Fruit fly (Drosophila melanogaster) whole organism, embryonic: ENCODE results near the gene sws.
A peak's percentile ranks its signal among the peaks of the same experiment; 100 is the strongest.

ENCODE experiments used
- CG11247 ChIP-seq: fragments of 200-800 bp; sonication (Bioruptor generic); IDR thresholded peaks from 2 replicates; pipeline ENCODE4 v1.3.6; 2022; ENCODE audit warnings: missing biosample characterization, missing genetic modification characterization
- CG13424 ChIP-seq: fragments of 200-800 bp; sonication (Bioruptor generic); optimal IDR thresholded peaks from 2 replicates; lab custom pipeline; 2019; ENCODE audit warnings: missing biosample characterization, mild to moderate bottlenecking, missing genetic modification characterization, moderate library complexity
- CG14667 ChIP-seq: fragments of 200-800 bp; sonication (Bioruptor generic); IDR thresholded peaks from 2 replicates; pipeline ENCODE4 v1.3.6; 2022; ENCODE audit warnings: missing biosample characterization, missing genetic modification characterization
- CG17328 ChIP-seq: fragments of 200-800 bp; sonication (Bioruptor generic); IDR thresholded peaks from 2 replicates; pipeline ENCODE4 v1.3.6; 2022; ENCODE audit warnings: missing biosample characterization, missing genetic modification characterization
- CG17612 ChIP-seq: fragments of 200-800 bp; sonication (Bioruptor generic); IDR thresholded peaks from 2 replicates; pipeline ENCODE4 v1.3.6; 2022; ENCODE audit warnings: missing biosample characterization, missing genetic modification characterization
- CG17829 ChIP-seq: fragments of 200-800 bp; optimal IDR thresholded peaks from 2 replicates; lab custom pipeline; 2019; ENCODE audit warnings: missing biosample characterization, mild to moderate bottlenecking, missing genetic modification characterization, moderate library complexity
- CG3065 ChIP-seq: fragments of 200-800 bp; sonication (Bioruptor generic); optimal IDR thresholded peaks from 2 replicates; lab custom pipeline; 2016; ENCODE audit warnings: missing biosample characterization, missing genetic modification characterization
- CG3838 ChIP-seq: fragments of 200-800 bp; sonication (Bioruptor generic); optimal IDR thresholded peaks from 3 replicates; lab custom pipeline; 2016; ENCODE audit warnings: missing biosample characterization, missing genetic modification characterization
- CG43689 ChIP-seq: fragments of 200-800 bp; sonication (Bioruptor generic); IDR thresholded peaks from 2 replicates; pipeline ENCODE4 v1.3.6; 2022; ENCODE audit warnings: missing biosample characterization, missing genetic modification characterization
- CG5245 ChIP-seq: fragments of 200-800 bp; sonication (Bioruptor generic); optimal IDR thresholded peaks from 3 replicates; lab custom pipeline; 2016; ENCODE audit warnings: missing biosample characterization, missing genetic modification characterization
- CTCF ChIP-seq: fragments of 200-800 bp; sonication (Bioruptor generic); optimal IDR thresholded peaks from 2 replicates; lab custom pipeline; 2017; ENCODE audit warnings: missing biosample characterization, mild to moderate bottlenecking, missing genetic modification characterization, moderate library complexity
- Doc3 ChIP-seq: fragments of 200-800 bp; sonication (Bioruptor generic); IDR thresholded peaks from 3 replicates; pipeline ENCODE4 v1.3.6; 2022; ENCODE audit warnings: missing biosample characterization, missing genetic modification characterization; ENCODE audit not compliant: partially characterized antibody
- Dp ChIP-seq: fragments of 200-800 bp; sonication (Bioruptor generic); optimal IDR thresholded peaks from 2 replicates; lab custom pipeline; 2018; ENCODE audit warnings: missing biosample characterization, mild to moderate bottlenecking, missing genetic modification characterization, moderate library complexity
- Drgx ChIP-seq: fragments of 200-800 bp; sonication (Bioruptor generic); IDR thresholded peaks from 2 replicates; pipeline ENCODE4 v1.3.6; 2022; ENCODE audit warnings: missing biosample characterization, missing genetic modification characterization
- Ets65A ChIP-seq: fragments of 200-800 bp; sonication (Bioruptor generic); peaks from one replicate; lab custom pipeline; 2016; ENCODE audit warnings: missing biosample characterization, missing genetic modification characterization
- GATAe ChIP-seq: fragments of 200-800 bp; sonication (Bioruptor generic); conservative IDR thresholded peaks from 2 replicates; pipeline ENCODE4 v1.3.6; 2022; ENCODE audit warnings: missing biosample characterization, missing genetic modification characterization
- MTF-1 ChIP-seq: fragments of 200-800 bp; sonication (Bioruptor generic); optimal IDR thresholded peaks from 2 replicates; lab custom pipeline; 2018; ENCODE audit warnings: missing biosample characterization, mild to moderate bottlenecking, missing genetic modification characterization, borderline replicate concordance
- Myb ChIP-seq: fragments of 200-800 bp; sonication (Bioruptor generic); optimal IDR thresholded peaks from 2 replicates; lab custom pipeline; 2016; ENCODE audit warnings: missing biosample characterization, missing genetic modification characterization
- NC2β ChIP-seq: fragments of 200-800 bp; sonication (Bioruptor generic); optimal IDR thresholded peaks from 2 replicates; lab custom pipeline; 2016; ENCODE audit warnings: missing biosample characterization, missing genetic modification characterization
- Nf-YA ChIP-seq: fragments of 200-800 bp; sonication (Bioruptor generic); IDR thresholded peaks from 2 replicates; pipeline ENCODE4 v1.3.6; 2022; ENCODE audit warnings: missing biosample characterization, missing genetic modification characterization
- PHDP ChIP-seq: fragments of 200-800 bp; sonication (Bioruptor generic); optimal IDR thresholded peaks from 3 replicates; lab custom pipeline; 2018; ENCODE audit warnings: missing biosample characterization, mild to moderate bottlenecking, missing genetic modification characterization, moderate library complexity
- Rfx ChIP-seq: fragments of 200-800 bp; sonication (Bioruptor generic); IDR thresholded peaks from 2 replicates; pipeline ENCODE4 v1.3.6; 2022; ENCODE audit warnings: missing biosample characterization, missing genetic modification characterization
- Stat92E ChIP-seq, 3 experiments: fragments of >200 bp in 2 of 3; fragments of 200-800 bp in 1 of 3; sonication (Bioruptor generic) in 1 of 3; optimal IDR thresholded peaks; 2 replicates each; lab custom pipeline; 2017 to 2019; ENCODE audit warnings: missing biosample characterization in 3 of 3, missing genetic modification characterization in 3 of 3, mild to moderate bottlenecking in 1 of 3, moderate library complexity in 1 of 3
- Usf ChIP-seq: fragments of 200-800 bp; sonication (Bioruptor generic); optimal IDR thresholded peaks from 2 replicates; lab custom pipeline; 2017; ENCODE audit warnings: missing genotype, missing biosample characterization, missing genetic modification characterization
- Xrp1 ChIP-seq: fragments of 200-800 bp; sonication (Bioruptor generic); IDR thresholded peaks from 2 replicates; pipeline ENCODE4 v1.3.6; 2022; ENCODE audit warnings: missing biosample characterization, missing genetic modification characterization
- aop ChIP-seq: fragments of 200-800 bp; sonication (Bioruptor generic); IDR thresholded peaks from 2 replicates; pipeline ENCODE4 v1.3.6; 2022; ENCODE audit warnings: missing biosample characterization, missing genetic modification characterization
- bigmax ChIP-seq: fragments of 200-800 bp; sonication (Bioruptor generic); optimal IDR thresholded peaks from 2 replicates; lab custom pipeline; 2018; ENCODE audit warnings: missing biosample characterization, mild to moderate bottlenecking, missing genetic modification characterization
- bowl ChIP-seq: fragments of 200-800 bp; sonication (Bioruptor generic); IDR thresholded peaks from 2 replicates; pipeline ENCODE4 v1.3.6; 2022; ENCODE audit warnings: missing biosample characterization, missing genetic modification characterization
- bsh ChIP-seq, 2 experiments: fragments of 200-800 bp; sonication (Bioruptor generic); optimal IDR thresholded peaks; 2 replicates each; lab custom pipeline; 2017 to 2018; ENCODE audit warnings: mild to moderate bottlenecking in 2 of 2, missing biosample characterization in 2 of 2, missing genetic modification characterization in 2 of 2, moderate library complexity in 1 of 2
- btn ChIP-seq: fragments of 200-800 bp; sonication (Bioruptor generic); optimal IDR thresholded peaks from 2 replicates; lab custom pipeline; 2016; ENCODE audit warnings: missing biosample characterization, missing genetic modification characterization
- ci ChIP-seq: fragments of 200-800 bp; sonication (Bioruptor generic); IDR thresholded peaks from 3 replicates; pipeline ENCODE4 v1.3.6; 2022; ENCODE audit warnings: missing biosample characterization, missing genetic modification characterization
- disco-r ChIP-seq: fragments of 200-800 bp; sonication (Bioruptor generic); optimal IDR thresholded peaks from 2 replicates; lab custom pipeline; 2016; ENCODE audit warnings: missing biosample characterization, missing genetic modification characterization
- fu2 ChIP-seq: fragments of 200-800 bp; sonication (Bioruptor generic); optimal IDR thresholded peaks from 2 replicates; lab custom pipeline; 2016; ENCODE audit warnings: missing biosample characterization, missing genetic modification characterization
- gem ChIP-seq: fragments of 200-800 bp; sonication (Bioruptor generic); optimal IDR thresholded peaks from 2 replicates; lab custom pipeline; 2019; ENCODE audit warnings: missing biosample characterization, mild to moderate bottlenecking, missing genetic modification characterization, moderate library complexity
- grau ChIP-seq: fragments of 200-800 bp; optimal IDR thresholded peaks from 3 replicates; lab custom pipeline; 2019; ENCODE audit warnings: missing biosample characterization, mild to moderate bottlenecking, missing genetic modification characterization, moderate library complexity
- nom ChIP-seq: fragments of 200-800 bp; sonication (Bioruptor generic); optimal IDR thresholded peaks from 2 replicates; lab custom pipeline; 2017; ENCODE audit warnings: missing biosample characterization, missing genetic modification characterization, mild to moderate bottlenecking, moderate library complexity, missing genetic modification reagents
- peb ChIP-seq: fragments of 200-800 bp; sonication (Bioruptor generic); IDR thresholded peaks from 2 replicates; pipeline ENCODE4 v1.3.6; 2022; ENCODE audit warnings: missing biosample characterization, missing genetic modification characterization
- sc ChIP-seq, 3 experiments: fragments of >200 bp in 2 of 3; fragments of 200-800 bp in 1 of 3; sonication (Bioruptor generic) in 1 of 3; optimal IDR thresholded peaks; 2 replicates in 2 of 3; 3 replicates in 1 of 3; lab custom pipeline; 2017; ENCODE audit warnings: mild to moderate bottlenecking in 1 of 3, missing biosample characterization in 1 of 3, missing genetic modification characterization in 1 of 3, missing genetic modification reagents in 1 of 3
- sisA ChIP-seq: fragments of 200-800 bp; sonication (Bioruptor generic); IDR thresholded peaks from 2 replicates; pipeline ENCODE4 v1.3.6; 2022; ENCODE audit warnings: missing biosample characterization, missing genetic modification characterization
- so ChIP-seq: fragments of 200-800 bp; sonication (Bioruptor generic); IDR thresholded peaks from 3 replicates; pipeline ENCODE4 v1.3.6; 2022; ENCODE audit warnings: missing biosample characterization, missing genetic modification characterization
- stwl ChIP-seq: fragments of 200-800 bp; sonication (Bioruptor generic); optimal IDR thresholded peaks from 3 replicates; lab custom pipeline; 2018; ENCODE audit warnings: missing biosample characterization, mild to moderate bottlenecking, missing genetic modification characterization, moderate library complexity
- ttk ChIP-seq: fragments of 200-800 bp; sonication (Bioruptor generic); IDR thresholded peaks from 2 replicates; pipeline ENCODE4 v2.1.2; 2022; ENCODE audit warnings: missing biosample characterization, missing genetic modification characterization
- twi ChIP-seq: fragments of 200-800 bp; optimal IDR thresholded peaks from 2 replicates; lab custom pipeline; 2019; ENCODE audit warnings: missing biosample characterization, mild to moderate bottlenecking, missing genetic modification characterization, moderate library complexity

sws gene

dm6 chrX:7986551-7986950 is 18.5 kb upstream of the sws start (continued):
- TF ChIP-seq Myb (peak; percentile 81), ci (peak; percentile 52; the same call in 2 of the 3 replicates), bowl (GFP tag; lab: Robert Waterston, UW) (no peak), Rfx (GFP tag; lab: Robert Waterston, UW) (0 out of 2 replicates have a peak, but pooled peaks have one; percentile 12), btn (GFP tag; lab: Kevin White, UChicago) (no peak), Stat92E (GFP tag; optimal IDR thresholded peaks at IDR 0.05; lab: Kevin White, UChicago) (no peak), sisA (GFP tag; lab: Robert Waterston, UW) (no peak), stwl (tag; lab: Kevin White, UChicago) (peak; percentile 64), Nf-YA (GFP tag; lab: Robert Waterston, UW) (no peak)

- TF ChIP-seq bigmax (GFP tag; lab: Kevin White, UChicago), result no peak
- TF ChIP-seq nom (GFP tag; lab: Kevin White, UChicago), result peak; percentile 95
- TF ChIP-seq bsh (GFP tag; optimal IDR thresholded peaks at IDR 0.05; lab: Kevin White, UChicago), result peak in 1 of 2 experiments; percentile 39
- no peak for TF ChIP-seq CG3838
- peak; percentile 38 for TF ChIP-seq Ets65A
- no peak for TF ChIP-seq GATAe (GFP tag; lab: Robert Waterston, UW)
- TF ChIP-seq CG13424 (tag; lab: Kevin White, UChicago), result no peak
- TF ChIP-seq sc (optimal IDR thresholded peaks at IDR 0.05; lab: Kevin White, UChicago), result no peak
- TF ChIP-seq sc (GFP tag; optimal IDR thresholded peaks at IDR 0.05; lab: Kevin White, UChicago), result no peak
- TF ChIP-seq Usf (GFP tag; lab: Kevin White, UChicago), result no peak
- no peak for TF ChIP-seq peb (GFP tag; lab: Robert Waterston, UW)
- no peak for TF ChIP-seq Drgx (GFP tag; lab: Robert Waterston, UW)
- TF ChIP-seq grau (tag; lab: Kevin White, UChicago), result no peak
- TF ChIP-seq Dp (GFP tag; lab: Kevin White, UChicago), result no peak
- TF ChIP-seq CG17612 (GFP tag; lab: Robert Waterston, UW), result no peak
- no peak for TF ChIP-seq PHDP (tag; lab: Kevin White, UChicago)
- no peak for TF ChIP-seq MTF-1 (GFP tag; lab: Kevin White, UChicago)
- TF ChIP-seq CG14667 (GFP tag; lab: Robert Waterston, UW), result no peak
- no peak for TF ChIP-seq NC2β (GFP tag; lab: Kevin White, UChicago)
- TF ChIP-seq aop (GFP tag; lab: Robert Waterston, UW), result no peak
- TF ChIP-seq Xrp1 (GFP tag; lab: Robert Waterston, UW), result no peak
Observed at dm6 chrX:7980786-7981185, 12.8 kb upstream of the sws start.

dm6 chrX:7979202-7979601 is 11.2 kb upstream of the sws start:
- no peak for TF ChIP-seq CTCF (GFP tag; lab: Kevin White, UChicago)
- TF ChIP-seq so (GFP tag; lab: Robert Waterston, UW), result no peak
- no peak for TF ChIP-seq fu2 (GFP tag; lab: Kevin White, UChicago)
- TF ChIP-seq CG43689, result no peak
- TF ChIP-seq disco-r (GFP tag; lab: Kevin White, UChicago), result no peak
- no peak for TF ChIP-seq nom (GFP tag; lab: Kevin White, UChicago)
- no peak for TF ChIP-seq CG3065 (GFP tag; lab: Kevin White, UChicago)
- TF ChIP-seq twi (tag; lab: Kevin White, UChicago), result no peak
- TF ChIP-seq Doc3, result no peak
- TF ChIP-seq CG5245 (GFP tag; lab: Kevin White, UChicago), result no peak
- TF ChIP-seq CG17328 (GFP tag; lab: Robert Waterston, UW), result no peak
- TF ChIP-seq CG11247 (GFP tag; lab: Robert Waterston, UW), result no peak
- TF ChIP-seq ttk (GFP tag; lab: Robert Waterston, UW), result no peak
- no peak for TF ChIP-seq CG17829 (tag; lab: Kevin White, UChicago)
- no peak for TF ChIP-seq sisA (GFP tag; lab: Robert Waterston, UW)
- no peak for TF ChIP-seq gem (tag; lab: Kevin White, UChicago)
